Worm (Caenorhabditis elegans) whole organism, early embryonic: Measurements from ENCODE around the gene K03H1.12.

Experiments used
- B0310.2 ChIP-seq: sonication (generic microtip); optimal IDR thresholded peaks from 2 replicates; lab custom pipeline; 2016; ENCODE audit warnings: mild to moderate bottlenecking, missing genetic modification characterization, missing compliant biosample characterization
- ama-1 ChIP-seq: fragments of 150-350 bp; optimal IDR thresholded peaks from 2 replicates; lab custom pipeline; 2014
- hmbx-1 ChIP-seq: sonication (generic microtip); optimal IDR thresholded peaks from 2 replicates; lab custom pipeline; 2016; ENCODE audit warnings: mild to moderate bottlenecking, missing genetic modification characterization, missing compliant biosample characterization
- pes-1 ChIP-seq: fragments of 200-800 bp; sonication (Bioruptor generic); IDR thresholded peaks from 2 replicates; pipeline ENCODE4 v1.3.6; 2022; ENCODE audit warnings: missing genetic modification reagents, missing genetic modification characterization, missing compliant biosample characterization
- scrt-1 ChIP-seq: fragments of 200-800 bp; sonication (Bioruptor generic); IDR thresholded peaks from 2 replicates; pipeline ENCODE4 v1.3.6; 2022; ENCODE audit warnings: missing genetic modification characterization, missing compliant biosample characterization
- tbx-11 ChIP-seq: fragments of 200-800 bp; sonication (Bioruptor generic); IDR thresholded peaks from 2 replicates; pipeline ENCODE4 v1.3.6; 2022; ENCODE audit warnings: missing genetic modification characterization, missing compliant biosample characterization

- TF ChIP-seq ama-1 (lab: Kevin White, UChicago) (no peak), pes-1 (GFP tag; lab: Robert Waterston, UW) (no peak), hmbx-1 (no peak), scrt-1 (GFP tag; lab: Robert Waterston, UW) (no peak), tbx-11 (GFP tag; lab: Robert Waterston, UW) (no peak), B0310.2 (no peak)
These were observed 48.6 kb upstream of the K03H1.12 start, which contains the start of gene mam-7 for ce11 chrIII:9892855-9893254.
